Worm (Caenorhabditis elegans): Measurements from ENCODE around the gene ttc-17.

Gene ttc-17

ce11 chrV:8984783-8985182 is 27.9 kb downstream of the ttc-17 start:
- TF ChIP-seq tra-4 (tag; optimal IDR thresholded peaks at IDR 0.05) (no peak), hmbx-1 (tag; optimal IDR thresholded peaks at IDR 0.05) (no peak), pes-1 (GFP tag; IDR thresholded peaks at IDR 0.05) (no peak), hmg-4 (GFP tag; optimal IDR thresholded peaks at IDR 0.05) (no peak), ama-1 (optimal IDR thresholded peaks at IDR 0.05) (no peak), ceh-36 (tag; optimal IDR thresholded peaks at IDR 0.05) (no peak), scrt-1 (GFP tag; IDR thresholded peaks at IDR 0.05) (no peak)

- TF ChIP-seq hmg-4 (GFP tag; optimal IDR thresholded peaks at IDR 0.05): no peak
- no peak for TF ChIP-seq tbx-11 (GFP tag; IDR thresholded peaks at IDR 0.05)
- TF ChIP-seq ama-1 (optimal IDR thresholded peaks at IDR 0.05): no peak
- no peak for TF ChIP-seq ceh-13 (GFP tag; optimal IDR thresholded peaks at IDR 0.05)
- TF ChIP-seq tbx-37 (GFP tag; conservative IDR thresholded peaks at IDR 0.05): no peak
- TF ChIP-seq flt-1 (GFP tag; IDR thresholded peaks at IDR 0.05): no peak
- no peak for TF ChIP-seq B0310.2 (tag; optimal IDR thresholded peaks at IDR 0.05)
- no peak for TF ChIP-seq ets-7 (tag; optimal IDR thresholded peaks at IDR 0.05)
- no peak for TF ChIP-seq tra-4 (tag; optimal IDR thresholded peaks at IDR 0.05)
- no peak for TF ChIP-seq hnd-1 (tag; optimal IDR thresholded peaks at IDR 0.05)
- TF ChIP-seq aly-1 (tag; optimal IDR thresholded peaks at IDR 0.05): no peak
- no peak for TF ChIP-seq scrt-1 (GFP tag; IDR thresholded peaks at IDR 0.05)
- no peak for TF ChIP-seq ceh-36 (tag; optimal IDR thresholded peaks at IDR 0.05)
These were observed 28.9 kb downstream of the ttc-17 start, which contains the start of gene str-85 for ce11 chrV:8985740-8986139. str-85 (minus strand) TSS chrV:8985840.

ce11 chrV:8988104-8988503 is 31.3 kb downstream of the ttc-17 start, which contains the start of gene str-87:
str-87 (minus strand) TSS chrV:8988204.
- TF ChIP-seq tra-4 (tag; optimal IDR thresholded peaks at IDR 0.05): no peak
- TF ChIP-seq hmbx-1 (tag; optimal IDR thresholded peaks at IDR 0.05): no peak

DNA sequence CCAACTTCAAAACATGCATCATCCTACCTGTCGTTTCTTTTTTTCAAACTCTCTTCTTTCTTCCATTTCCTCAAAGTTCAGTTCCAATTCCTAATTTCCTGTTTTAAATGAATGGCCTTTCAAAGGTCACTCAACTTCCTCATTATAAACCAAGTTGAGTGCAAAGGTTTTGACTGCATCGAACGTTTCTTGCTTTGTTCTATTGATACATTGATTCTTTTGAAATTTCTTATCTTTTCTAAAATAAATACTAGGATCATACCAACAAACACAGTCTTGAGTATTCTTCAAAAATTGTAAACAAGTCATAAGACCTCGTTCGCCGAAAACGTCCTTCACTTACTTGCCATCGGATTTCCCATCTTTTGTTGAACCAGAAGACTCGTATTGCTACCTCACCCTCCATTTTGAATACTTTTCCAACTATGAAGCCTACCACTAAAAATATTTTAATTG is 33.4 kb downstream of the ttc-17 start, which contains the start of gene F59E11.7:
TSS of gene F59E11.7 (plus strand) at position 51 of the 456 bp plus-strand sequence.
- TF ChIP-seq B0310.2 (tag; optimal IDR thresholded peaks at IDR 0.05) (no peak), tra-4 (tag; optimal IDR thresholded peaks at IDR 0.05) (no peak), hmbx-1 (tag; optimal IDR thresholded peaks at IDR 0.05) (no peak), ceh-13 (GFP tag; optimal IDR thresholded peaks at IDR 0.05) (no peak), hnd-1 (tag; optimal IDR thresholded peaks at IDR 0.05) (no peak), flt-1 (GFP tag; IDR thresholded peaks at IDR 0.05) (no peak), tbx-37 (GFP tag; conservative IDR thresholded peaks at IDR 0.05) (no peak), tbx-11 (GFP tag; IDR thresholded peaks at IDR 0.05) (no peak), F13C5.2 (tag; optimal IDR thresholded peaks at IDR 0.05) (no peak), ama-1 (optimal IDR thresholded peaks at IDR 0.05) (no peak)

ce11 chrV:8991679-8992078 is 34.8 kb downstream of the ttc-17 start, which contains the start of gene F59E11.6:
F59E11.6 (plus strand) TSS chrV:8991789.
- TF ChIP-seq hnd-1 (tag; optimal IDR thresholded peaks at IDR 0.05): no peak

DNA sequence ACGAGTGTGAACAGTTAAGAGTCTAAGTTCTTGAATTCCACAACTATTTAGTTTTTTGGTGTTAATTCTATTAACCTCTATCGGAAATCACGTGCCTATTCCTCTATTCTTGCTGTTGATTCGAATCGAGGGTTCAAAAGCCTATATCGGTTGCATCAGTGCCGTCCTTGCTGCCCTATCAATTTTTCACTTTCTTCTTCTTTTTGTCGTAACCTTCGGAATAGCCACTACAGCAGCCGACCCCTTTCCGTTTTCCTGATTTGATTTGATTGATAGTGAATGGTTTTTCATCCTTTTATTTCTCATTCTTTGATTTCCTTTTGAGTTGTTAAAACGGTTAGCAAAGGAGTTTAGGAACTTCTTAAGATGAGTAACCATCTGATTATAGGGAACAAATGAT is 37.4 kb downstream of the ttc-17 start:
- TF ChIP-seq hmbx-1 (tag; optimal IDR thresholded peaks at IDR 0.05) (no peak), B0310.2 (tag; optimal IDR thresholded peaks at IDR 0.05) (no peak), F13C5.2 (tag; optimal IDR thresholded peaks at IDR 0.05) (no peak), flt-1 (GFP tag; IDR thresholded peaks at IDR 0.05) (no peak), pes-1 (GFP tag; IDR thresholded peaks at IDR 0.05) (no peak), ets-7 (tag; optimal IDR thresholded peaks at IDR 0.05) (no peak), sea-1 (GFP tag; conservative IDR thresholded peaks at IDR 0.05) (no peak), ceh-13 (GFP tag; optimal IDR thresholded peaks at IDR 0.05) (no peak), tra-4 (tag; optimal IDR thresholded peaks at IDR 0.05) (no peak), hnd-1 (tag; optimal IDR thresholded peaks at IDR 0.05) (no peak), tbx-37 (GFP tag; conservative IDR thresholded peaks at IDR 0.05) (no peak), scrt-1 (GFP tag; IDR thresholded peaks at IDR 0.05) (no peak), tbx-11 (GFP tag; IDR thresholded peaks at IDR 0.05) (no peak), hmg-4 (GFP tag; optimal IDR thresholded peaks at IDR 0.05) (no peak), ama-1 (optimal IDR thresholded peaks at IDR 0.05) (no peak)

ce11 chrV:8994801-8995200 is 38.0 kb downstream of the ttc-17 start, which contains the start of gene F59E11.5:
F59E11.5 (plus strand) TSS chrV:8995101.
- TF ChIP-seq hmbx-1 (tag; optimal IDR thresholded peaks at IDR 0.05) (no peak), tra-4 (tag; optimal IDR thresholded peaks at IDR 0.05) (no peak), ama-1 (optimal IDR thresholded peaks at IDR 0.05) (no peak), ceh-13 (GFP tag; optimal IDR thresholded peaks at IDR 0.05) (no peak), tbx-37 (GFP tag; conservative IDR thresholded peaks at IDR 0.05) (no peak), F13C5.2 (tag; optimal IDR thresholded peaks at IDR 0.05) (no peak), flt-1 (GFP tag; IDR thresholded peaks at IDR 0.05) (no peak), sea-1 (GFP tag; conservative IDR thresholded peaks at IDR 0.05) (no peak), tbx-11 (GFP tag; IDR thresholded peaks at IDR 0.05) (no peak), scrt-1 (GFP tag; IDR thresholded peaks at IDR 0.05) (no peak), ets-7 (tag; optimal IDR thresholded peaks at IDR 0.05) (no peak), ceh-36 (tag; optimal IDR thresholded peaks at IDR 0.05) (no peak), B0310.2 (tag; optimal IDR thresholded peaks at IDR 0.05) (no peak), hnd-1 (tag; optimal IDR thresholded peaks at IDR 0.05) (no peak), hmg-4 (GFP tag; optimal IDR thresholded peaks at IDR 0.05) (no peak), pes-1 (GFP tag; IDR thresholded peaks at IDR 0.05) (no peak), aly-1 (tag; optimal IDR thresholded peaks at IDR 0.05) (no peak)

ce11 chrV:9001175-9001574 is 44.3 kb downstream of the ttc-17 start, which contains the start of gene F59E11.2:
F59E11.2 (plus strand) TSS chrV:9001475.
- no peak for TF ChIP-seq flt-1 (GFP tag; IDR thresholded peaks at IDR 0.05)
- no peak for TF ChIP-seq tbx-37 (GFP tag; conservative IDR thresholded peaks at IDR 0.05)
- TF ChIP-seq ceh-36 (tag; optimal IDR thresholded peaks at IDR 0.05): no peak
- no peak for TF ChIP-seq tra-4 (tag; optimal IDR thresholded peaks at IDR 0.05)
- no peak for TF ChIP-seq aly-1 (tag; optimal IDR thresholded peaks at IDR 0.05)
- no peak for TF ChIP-seq hnd-1 (tag; optimal IDR thresholded peaks at IDR 0.05)
- TF ChIP-seq sea-1 (GFP tag; conservative IDR thresholded peaks at IDR 0.05): no peak
- TF ChIP-seq pes-1 (GFP tag; IDR thresholded peaks at IDR 0.05): no peak
